Worm (Caenorhabditis elegans): ENCODE data around the gene nol-9.

DNA sequence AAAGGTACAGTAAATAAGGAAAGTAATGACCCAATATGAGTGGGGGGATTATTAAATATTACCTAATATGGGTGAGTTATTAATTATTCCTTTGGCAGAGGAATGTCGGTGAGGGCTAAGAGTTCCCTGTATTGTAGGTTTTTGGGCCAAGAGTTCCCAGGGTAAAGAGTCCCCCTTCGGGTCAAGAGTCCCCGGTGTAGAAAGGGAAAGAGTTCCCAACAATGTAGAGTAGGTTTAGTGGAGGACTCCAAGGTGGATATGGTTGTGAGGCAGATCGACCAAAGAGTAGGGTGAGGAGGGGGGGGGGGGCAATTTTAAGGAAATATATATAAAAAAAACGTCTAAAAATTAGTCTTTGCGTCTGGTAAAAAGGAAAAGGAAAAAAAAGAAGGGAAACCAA lies 34.6 kb downstream of the nol-9 start:
- TF ChIP-seq dao-5 (tag; optimal IDR thresholded peaks at IDR 0.05) = no peak
- TF ChIP-seq him-1 (tag; optimal IDR thresholded peaks at IDR 0.05) = no peak
